Fruit fly (Drosophila melanogaster) whole organism, prepupa: ENCODE data around the gene TMEM216.

ENCODE experiments used
- Sox102F ChIP-seq: fragments of 200-800 bp; sonication (Bioruptor generic); optimal IDR thresholded peaks from 2 replicates; lab custom pipeline; 2016; ENCODE audit warnings: missing biosample characterization, mild to moderate bottlenecking, missing genetic modification characterization
- achi ChIP-seq: fragments of 200-800 bp; sonication (Bioruptor generic); optimal IDR thresholded peaks from 3 replicates; lab custom pipeline; 2016; ENCODE audit warnings: missing biosample characterization, missing genetic modification characterization

DNA sequence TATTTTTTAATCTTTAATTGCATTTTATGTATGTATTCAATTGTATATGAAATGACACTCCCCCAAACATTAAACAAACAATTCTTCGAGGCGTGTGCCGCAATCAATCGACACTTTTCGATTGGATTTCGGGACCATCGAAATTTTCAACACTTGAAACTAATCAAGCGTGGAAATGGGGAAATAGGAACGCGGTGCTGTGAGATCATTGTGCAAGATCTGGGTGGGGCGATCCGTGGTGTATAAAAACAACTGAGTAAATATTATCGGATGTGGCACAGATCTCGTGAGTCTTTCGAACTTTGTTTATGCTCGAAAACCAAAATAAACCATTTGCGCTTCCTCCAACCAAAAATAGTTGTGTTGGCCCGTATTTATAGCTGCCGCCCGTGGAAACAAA, 25.2 kb downstream of the TMEM216 start:
- no peak for TF ChIP-seq Sox102F (GFP tag; lab: Kevin White, UChicago)
- no peak for TF ChIP-seq achi (GFP tag; lab: Kevin White, UChicago)
